Worm (Caenorhabditis elegans): ENCODE data around the gene T09B9.1.

Gene T09B9.1

ce11 chrX:9743513-9743914 lies 13.6 kb upstream of the T09B9.1 start (continued):
- TF ChIP-seq attf-5 (GFP tag; optimal IDR thresholded peaks at IDR 0.05): peak; percentile 87
- TF ChIP-seq aptf-3 (GFP tag; IDR thresholded peaks at IDR 0.05): peak; percentile 98
- peak; percentile 80 for TF ChIP-seq lir-1 (GFP tag; conservative IDR thresholded peaks at IDR 0.05)
- peak; percentile 94 for TF ChIP-seq F57C9.4 (tag; optimal IDR thresholded peaks at IDR 0.05)
- TF ChIP-seq Y53F4B.3 (GFP tag; IDR thresholded peaks at IDR 0.05): peak; percentile 90
- TF ChIP-seq let-526 (GFP tag; IDR thresholded peaks at IDR 0.05): peak; percentile 92
- peak; percentile 37; the same call in 1 of the 2 replicates for TF ChIP-seq F33H1.4 (GFP tag; IDR thresholded peaks at IDR 0.05)
- TF ChIP-seq tlf-1 (GFP tag; optimal IDR thresholded peaks at IDR 0.05): peak; percentile 74
- peak; percentile 92 for TF ChIP-seq sea-2 (GFP tag; IDR thresholded peaks at IDR 0.05)
- peak; percentile 93 for TF ChIP-seq madf-10 (tag; optimal IDR thresholded peaks at IDR 0.05)
- peak; percentile 97 for TF ChIP-seq chd-7 (tag; optimal IDR thresholded peaks at IDR 0.05)
- TF ChIP-seq sdz-38 (tag; optimal IDR thresholded peaks at IDR 0.05): peak; percentile 74
- peak; percentile 84 for TF ChIP-seq nhr-27 (tag; optimal IDR thresholded peaks at IDR 0.05)
- TF ChIP-seq lin-35 (GFP tag; optimal IDR thresholded peaks at IDR 0.05): peak in 2 of 3 experiments; percentile 50 to 85
- TF ChIP-seq somi-1 (GFP tag; optimal IDR thresholded peaks at IDR 0.05): peak; percentile 91
- TF ChIP-seq pbrm-1 (GFP tag; IDR thresholded peaks at IDR 0.05): peak; percentile 97
- peak; percentile 98 for TF ChIP-seq cebp-2 (GFP tag; IDR thresholded peaks at IDR 0.05)
- peak; percentile 49 for TF ChIP-seq F49E8.2 (tag; optimal IDR thresholded peaks at IDR 0.05; ENCODE audit: insufficient read depth)
- peak; percentile 92 for TF ChIP-seq Y95B8A.8 (GFP tag; IDR thresholded peaks at IDR 0.05)
- peak; percentile 95 for TF ChIP-seq repo-1 (tag; optimal IDR thresholded peaks at IDR 0.05)
- peak; percentile 97 for TF ChIP-seq F57A8.1 (GFP tag; optimal IDR thresholded peaks at IDR 0.05)
- TF ChIP-seq lsl-1 (GFP tag; optimal IDR thresholded peaks at IDR 0.05): peak; percentile 52
- peak; percentile 98 for TF ChIP-seq sptf-2 (GFP tag; optimal IDR thresholded peaks at IDR 0.05)
- peak; percentile 87 for TF ChIP-seq Y53G8AR.9 (GFP tag; conservative IDR thresholded peaks at IDR 0.05)

ce11 chrX:9754537-9754936 lies 2.5 kb upstream of the T09B9.1 start:
- TF ChIP-seq dox-1 (GFP tag; IDR thresholded peaks at IDR 0.05) (no peak), F33H1.4 (GFP tag; IDR thresholded peaks at IDR 0.05) (no peak), nfyb-1 (GFP tag; IDR thresholded peaks at IDR 0.05) (no peak), tbp1 (GFP tag; optimal IDR thresholded peaks at IDR 0.05) (peak; percentile 67), let-607 (tag; optimal IDR thresholded peaks at IDR 0.05) (no peak), snpc-1.1 (tag; optimal IDR thresholded peaks at IDR 0.05; ENCODE audit: insufficient read depth) (peak; percentile 66), F37B4.10 (GFP tag; IDR thresholded peaks at IDR 0.05) (no peak), hlh-26 (GFP tag; conservative IDR thresholded peaks at IDR 0.05) (no peak), fkh-3 (tag; optimal IDR thresholded peaks at IDR 0.05) (no peak), rpc-1 (optimal IDR thresholded peaks at IDR 0.05) (peak; percentile 1), rpc-1 (tag; optimal IDR thresholded peaks at IDR 0.05) (peak; percentile 62), ccch-3 (GFP tag; optimal IDR thresholded peaks at IDR 0.05) (no peak), rec-8 (tag; optimal IDR thresholded peaks at IDR 0.05) (no peak), B0261.1 (tag; optimal IDR thresholded peaks at IDR 0.05) (no peak), lag-1 (GFP tag; IDR thresholded peaks at IDR 0.05) (no peak), hmg-20 (GFP tag; IDR thresholded peaks at IDR 0.05) (no peak), attf-3 (GFP tag; conservative IDR thresholded peaks at IDR 0.05) (no peak)

Measured in whole organism, young adult.